Worm (Caenorhabditis elegans) whole organism, mixed stage, embryonic: ENCODE data around the gene spp-1.

Source experiments
- M03D4.4 ChIP-seq: sonication (generic microtip); optimal IDR thresholded peaks from 2 replicates; lab custom pipeline; 2017; ENCODE audit warnings: mild to moderate bottlenecking, missing genetic modification characterization, missing compliant biosample characterization
- bed-3 ChIP-seq: fragments of 200-800 bp; sonication (Bioruptor generic); optimal IDR thresholded peaks from 3 replicates; lab custom pipeline; 2018; ENCODE audit warnings: mild to moderate bottlenecking, missing genetic modification characterization, moderate library complexity, missing compliant biosample characterization
- blmp-1 ChIP-seq: fragments of 150-350 bp; optimal IDR thresholded peaks from 2 replicates; lab custom pipeline; 2014; ENCODE audit warnings: missing biosample characterization, missing genetic modification characterization
- ceh-39 ChIP-seq: fragments of 150-350 bp; optimal IDR thresholded peaks from 2 replicates; lab custom pipeline; 2014; ENCODE audit warnings: missing biosample characterization, missing genetic modification characterization
- ceh-43 ChIP-seq: fragments of 200-800 bp; sonication (Bioruptor generic); optimal IDR thresholded peaks from 2 replicates; lab custom pipeline; 2018; ENCODE audit warnings: mild to moderate bottlenecking, missing genetic modification characterization, moderate library complexity, missing compliant biosample characterization
- ceh-83 ChIP-seq: fragments of 200-800 bp; sonication (Bioruptor generic); optimal IDR thresholded peaks from 2 replicates; lab custom pipeline; 2018; ENCODE audit warnings: mild to moderate bottlenecking, missing genetic modification characterization, missing compliant biosample characterization
- ces-1 ChIP-seq: fragments of 150-350 bp; optimal IDR thresholded peaks from 2 replicates; lab custom pipeline; 2014; ENCODE audit warnings: missing biosample characterization, missing genetic modification reagents, missing genetic modification characterization
- cnd-1 ChIP-seq: fragments of 200-800 bp; sonication (Bioruptor generic); optimal IDR thresholded peaks from 2 replicates; lab custom pipeline; 2018; ENCODE audit warnings: mild to moderate bottlenecking, missing genetic modification characterization, missing compliant biosample characterization
- elt-1 ChIP-seq: sonication (generic microtip); optimal IDR thresholded peaks from 2 replicates; lab custom pipeline; 2017; ENCODE audit warnings: missing genetic modification characterization, mild to moderate bottlenecking, missing compliant biosample characterization, antibody characterized with exemption, moderate library complexity, borderline replicate concordance; ENCODE audit not compliant: insufficient read depth
- elt-3 ChIP-seq: fragments of 150-350 bp; optimal IDR thresholded peaks from 2 replicates; lab custom pipeline; 2014; ENCODE audit warnings: missing biosample characterization, missing genetic modification characterization
- flh-1 ChIP-seq: fragments of 200-800 bp; sonication (Bioruptor generic); optimal IDR thresholded peaks from 2 replicates; lab custom pipeline; 2018; ENCODE audit warnings: mild to moderate bottlenecking, missing genetic modification characterization, moderate library complexity, missing compliant biosample characterization
- hlh-1 ChIP-seq: fragments of 150-350 bp; optimal IDR thresholded peaks from 2 replicates; lab custom pipeline; 2014; ENCODE audit warnings: missing biosample characterization, missing genetic modification reagents, missing genetic modification characterization
- lin-13 ChIP-seq: fragments of 150-350 bp; optimal IDR thresholded peaks from 2 replicates; lab custom pipeline; 2014; ENCODE audit warnings: missing biosample characterization, missing genetic modification characterization
- lsy-2 ChIP-seq: fragments of 150-350 bp; optimal IDR thresholded peaks from 2 replicates; lab custom pipeline; 2014; ENCODE audit warnings: missing biosample characterization, missing genetic modification characterization
- mab-5 ChIP-seq: fragments of 150-350 bp; optimal IDR thresholded peaks from 2 replicates; lab custom pipeline; 2014; ENCODE audit warnings: missing biosample characterization, missing genetic modification characterization
- mep-1 ChIP-seq: fragments of 150-350 bp; optimal IDR thresholded peaks from 2 replicates; lab custom pipeline; 2017; ENCODE audit warnings: missing biosample characterization, missing genetic modification reagents, missing genetic modification characterization, inconsistent platforms
- mls-2 ChIP-seq: sonication (generic microtip); optimal IDR thresholded peaks from 2 replicates; lab custom pipeline; 2016; ENCODE audit warnings: mild to moderate bottlenecking, missing genetic modification characterization, moderate library complexity, missing compliant biosample characterization
- nhr-2 ChIP-seq: fragments of 150-350 bp; optimal IDR thresholded peaks from 2 replicates; lab custom pipeline; 2014; ENCODE audit warnings: missing biosample characterization, missing genetic modification characterization
- nhr-237 ChIP-seq: fragments of 150-350 bp; optimal IDR thresholded peaks from 2 replicates; lab custom pipeline; 2014; ENCODE audit warnings: missing biosample characterization, missing genetic modification characterization
- nhr-28 ChIP-seq: fragments of 150-350 bp; optimal IDR thresholded peaks from 2 replicates; lab custom pipeline; 2014; ENCODE audit warnings: missing biosample characterization, missing genetic modification characterization
- nhr-76 ChIP-seq: sonication (generic microtip); optimal IDR thresholded peaks from 2 replicates; lab custom pipeline; 2017; ENCODE audit warnings: missing biosample characterization, missing genetic modification characterization
- pha-4 ChIP-seq: fragments of 150-350 bp; optimal IDR thresholded peaks from 2 replicates; lab custom pipeline; 2018; ENCODE audit warnings: missing biosample characterization, missing genetic modification reagents, missing genetic modification characterization
- sem-2 ChIP-seq: fragments of 200-800 bp; sonication (Bioruptor generic); optimal IDR thresholded peaks from 2 replicates; lab custom pipeline; 2018; ENCODE audit warnings: mild to moderate bottlenecking, missing genetic modification characterization, missing compliant biosample characterization
- snpc-4 ChIP-seq: fragments of 150-350 bp; optimal IDR thresholded peaks from 2 replicates; lab custom pipeline; 2014; ENCODE audit warnings: missing biosample characterization, missing genetic modification characterization
- sptf-1 ChIP-seq: sonication (generic microtip); optimal IDR thresholded peaks from 2 replicates; lab custom pipeline; 2017; ENCODE audit warnings: mild to moderate bottlenecking, missing genetic modification characterization, moderate library complexity, missing compliant biosample characterization
- tbx-8 ChIP-seq: fragments of 200-800 bp; sonication (Bioruptor generic); optimal IDR thresholded peaks from 2 replicates; lab custom pipeline; 2018; ENCODE audit warnings: mild to moderate bottlenecking, missing genetic modification characterization, moderate library complexity, missing compliant biosample characterization
- unc-120 ChIP-seq: sonication (generic microtip); optimal IDR thresholded peaks from 2 replicates; lab custom pipeline; 2017; ENCODE audit warnings: missing genetic modification characterization, missing compliant biosample characterization; ENCODE audit not compliant: poor library complexity, severe bottlenecking
- unc-39 ChIP-seq: fragments of 150-350 bp; optimal IDR thresholded peaks from 2 replicates; lab custom pipeline; 2014; ENCODE audit warnings: missing biosample characterization, missing genetic modification characterization
- unc-62 ChIP-seq: fragments of 150-350 bp; optimal IDR thresholded peaks from 2 replicates; lab custom pipeline; 2014; ENCODE audit warnings: missing biosample characterization, missing genetic modification reagents, missing genetic modification characterization
- zip-8 ChIP-seq: fragments of 150-350 bp; optimal IDR thresholded peaks from 2 replicates; lab custom pipeline; 2014; ENCODE audit warnings: missing biosample characterization, missing genetic modification characterization

Gene spp-1

DNA sequence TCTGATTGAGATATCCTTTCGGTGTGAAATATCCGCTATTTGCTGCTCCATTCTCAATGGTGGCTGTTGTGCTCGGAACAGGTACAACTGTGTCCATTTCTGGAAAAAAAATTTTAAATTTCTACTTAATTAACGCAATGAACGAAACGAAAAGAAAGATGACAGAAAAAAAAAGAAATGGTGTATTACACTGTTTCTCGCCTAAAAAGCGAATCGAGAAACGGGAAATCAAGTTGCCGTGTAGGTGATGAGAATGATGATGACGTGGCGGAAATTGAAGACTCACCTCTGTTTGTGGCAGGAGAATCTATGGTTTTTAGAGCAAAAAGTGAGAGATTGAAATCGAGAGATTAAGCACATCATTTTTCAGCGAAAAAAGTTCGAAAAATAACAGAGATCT, 31.0 kb upstream of the spp-1 start, which contains the start of gene C38H2.3:
Gene C38H2.3 (minus strand): TSS at position 101 of the 400 bp plus-strand sequence.
- TF ChIP-seq nhr-28 (tag; lab: Kevin White, UChicago), result no peak
- no peak for TF ChIP-seq M03D4.4 (tag; lab: Kevin White, UChicago)
- no peak for TF ChIP-seq blmp-1 (tag; lab: Kevin White, UChicago)

DNA sequence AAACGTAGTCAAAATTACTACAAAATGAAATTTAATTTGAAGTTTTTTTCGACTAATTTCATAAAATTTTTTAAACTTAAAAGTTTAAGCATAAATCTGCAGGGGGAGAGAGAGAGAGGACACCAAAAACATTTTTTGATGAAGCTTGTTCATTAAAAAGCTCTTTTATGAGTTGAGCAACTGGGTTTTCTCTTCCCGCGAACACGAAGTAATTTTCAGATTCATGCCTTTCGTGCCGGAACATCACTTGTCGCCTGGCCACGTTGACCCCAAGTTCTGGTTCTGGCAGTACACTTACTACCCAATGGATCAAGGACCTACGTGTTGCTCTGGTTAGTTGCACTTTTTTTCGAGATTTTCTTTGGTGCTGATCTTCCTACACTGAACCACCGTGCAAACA, 28.3 kb upstream of the spp-1 start:
- TF ChIP-seq elt-1 (no peak), bed-3 (GFP tag; lab: Kevin White, UChicago) (no peak), blmp-1 (tag; lab: Kevin White, UChicago) (no peak), hlh-1 (no peak), mls-2 (tag; lab: Kevin White, UChicago) (no peak), nhr-237 (tag; lab: Kevin White, UChicago) (no peak), ceh-83 (GFP tag; lab: Kevin White, UChicago) (no peak), unc-120 (tag; lab: Kevin White, UChicago) (no peak), sptf-1 (tag; lab: Kevin White, UChicago) (no peak), ces-1 (GFP tag; lab: Kevin White, UChicago) (no peak), snpc-4 (tag; lab: Kevin White, UChicago) (no peak), lin-13 (tag; lab: Kevin White, UChicago) (no peak), mep-1 (tag; lab: Kevin White, UChicago) (no peak), unc-62 (GFP tag; lab: Kevin White, UChicago) (no peak)

DNA sequence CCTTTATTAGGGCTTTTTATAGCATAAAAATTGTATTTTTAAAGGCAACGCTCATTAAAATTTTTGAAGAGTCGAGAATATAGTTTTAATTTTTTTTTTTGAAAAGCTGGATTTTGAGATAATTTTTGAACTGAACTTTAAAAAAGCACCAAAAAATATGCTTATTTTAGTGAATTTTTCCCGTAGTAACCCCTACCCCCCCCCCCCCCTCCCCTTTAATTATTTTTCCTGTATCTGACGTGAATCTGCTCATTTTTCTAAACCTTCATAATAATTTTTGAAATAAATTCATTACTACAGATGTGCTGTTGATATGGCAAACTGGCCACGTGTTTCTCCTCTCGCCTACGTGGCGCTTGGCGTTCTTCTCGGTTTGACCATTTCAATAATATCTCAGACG, 26.0 kb upstream of the spp-1 start, which contains the start of gene C38H2.2:
Gene C38H2.2 (plus strand): TSS at position 301 of the 400 bp plus-strand sequence.
- TF ChIP-seq tbx-8 (GFP tag; lab: Kevin White, UChicago) (no peak), zip-8 (no peak), sptf-1 (tag; lab: Kevin White, UChicago) (no peak), hlh-1 (no peak), mls-2 (tag; lab: Kevin White, UChicago) (no peak), elt-3 (tag; lab: Kevin White, UChicago) (no peak), pha-4 (no peak), unc-39 (tag; lab: Kevin White, UChicago) (no peak), nhr-28 (tag; lab: Kevin White, UChicago) (no peak), lsy-2 (tag; lab: Kevin White, UChicago) (no peak), nhr-76 (tag; lab: Kevin White, UChicago) (no peak), nhr-2 (tag; lab: Kevin White, UChicago) (no peak), sem-2 (GFP tag; lab: Kevin White, UChicago) (no peak)
- TF ChIP-seq, all 35 proteins: peak for 0

DNA sequence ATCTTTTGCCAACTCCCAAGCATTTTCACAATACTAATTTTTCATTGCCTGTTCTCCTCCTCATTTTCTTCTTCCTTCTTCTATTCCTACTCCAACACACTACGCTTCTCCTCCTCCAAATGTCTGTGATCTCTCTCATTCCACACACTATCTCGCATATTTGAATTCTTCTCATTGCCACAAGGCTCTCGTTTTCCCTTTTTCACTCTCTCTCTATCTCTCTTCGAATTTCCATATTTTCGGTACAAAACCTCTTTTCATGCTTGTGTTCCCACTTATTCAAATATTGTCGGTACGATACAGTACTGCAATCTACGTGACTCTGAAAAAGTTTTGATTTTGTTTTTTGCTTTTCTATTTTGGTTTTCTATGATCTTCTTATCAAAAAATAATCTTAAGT, 25.2 kb upstream of the spp-1 start:
- TF ChIP-seq ceh-83 (GFP tag; lab: Kevin White, UChicago) (no peak), sptf-1 (tag; lab: Kevin White, UChicago) (no peak), ceh-43 (GFP tag; lab: Kevin White, UChicago) (no peak), cnd-1 (tag; lab: Kevin White, UChicago) (no peak), ces-1 (GFP tag; lab: Kevin White, UChicago) (peak; percentile 57), flh-1 (GFP tag; lab: Kevin White, UChicago) (no peak), mep-1 (tag; lab: Kevin White, UChicago) (no peak), nhr-237 (tag; lab: Kevin White, UChicago) (peak; percentile 0), elt-1 (no peak), mab-5 (tag; lab: Kevin White, UChicago) (no peak), unc-120 (tag; lab: Kevin White, UChicago) (peak; percentile 8)

DNA sequence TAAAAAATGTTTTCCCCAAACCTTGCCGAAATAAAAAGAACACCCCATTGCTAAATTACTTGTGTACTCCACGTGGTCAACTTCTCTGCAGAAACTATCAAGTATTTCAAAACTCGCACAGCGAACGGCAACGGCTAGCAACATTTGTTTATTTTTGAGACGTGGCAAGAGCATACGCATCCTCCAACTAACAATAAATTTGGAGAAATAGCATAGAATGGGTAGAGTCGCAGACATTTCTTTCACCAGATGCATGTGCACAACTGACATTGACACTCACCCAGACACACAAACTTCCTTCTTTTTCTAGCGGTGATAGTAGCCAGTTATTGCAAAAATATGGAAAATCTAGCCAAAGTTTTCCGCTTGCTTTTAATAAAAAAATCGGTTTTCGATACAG, 24.2 kb upstream of the spp-1 start:
- TF ChIP-seq nhr-76 (tag; lab: Kevin White, UChicago) (no peak), unc-120 (tag; lab: Kevin White, UChicago) (no peak)

DNA sequence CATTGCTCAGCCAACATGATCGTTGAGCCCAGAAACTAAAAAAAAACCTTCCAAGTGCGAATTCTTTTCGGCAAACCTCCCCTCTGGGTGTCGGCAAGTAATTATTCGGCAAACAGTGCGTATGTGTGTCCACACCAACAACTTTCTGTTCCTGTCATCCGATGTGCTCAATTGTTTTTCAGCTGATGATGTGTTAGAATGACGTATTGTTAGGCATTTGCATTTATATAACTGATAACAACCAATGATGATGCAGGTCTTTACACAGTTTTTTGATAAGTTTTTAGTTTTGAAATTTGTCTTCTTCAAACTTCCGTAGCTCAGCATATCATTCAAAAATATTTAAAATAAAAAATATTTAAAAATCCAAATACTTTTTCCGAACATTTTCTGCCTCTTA, 23.4 kb upstream of the spp-1 start:
- TF ChIP-seq ceh-39 (tag; lab: Kevin White, UChicago), result no peak
- no peak for TF ChIP-seq elt-1
- TF ChIP-seq nhr-237 (tag; lab: Kevin White, UChicago), result no peak
- no peak for TF ChIP-seq nhr-2 (tag; lab: Kevin White, UChicago)
- TF ChIP-seq mep-1 (tag; lab: Kevin White, UChicago), result no peak
- no peak for TF ChIP-seq sem-2 (GFP tag; lab: Kevin White, UChicago)
- TF ChIP-seq ces-1 (GFP tag; lab: Kevin White, UChicago), result no peak
- no peak for TF ChIP-seq unc-39 (tag; lab: Kevin White, UChicago)
- TF ChIP-seq nhr-76 (tag; lab: Kevin White, UChicago), result no peak
- no peak for TF ChIP-seq hlh-1
- TF ChIP-seq tbx-8 (GFP tag; lab: Kevin White, UChicago), result no peak
